Worm (Caenorhabditis elegans) whole organism, L1 larva: ENCODE measurements around the gene C06A8.8.

Experiments used
- C04F5.9 ChIP-seq: sonication (generic microtip); optimal IDR thresholded peaks from 2 replicates; lab custom pipeline; 2016; ENCODE audit warnings: missing genetic modification characterization, missing compliant biosample characterization
- C16A3.4 ChIP-seq: fragments of 150-350 bp; optimal IDR thresholded peaks from 2 replicates; lab custom pipeline; 2014; ENCODE audit warnings: missing biosample characterization, missing genetic modification characterization
- F16B12.6 ChIP-seq: fragments of 150-350 bp; optimal IDR thresholded peaks from 2 replicates; lab custom pipeline; 2014; ENCODE audit warnings: missing biosample characterization, missing genetic modification characterization
- Y116A8C.19 ChIP-seq: sonication (generic microtip); optimal IDR thresholded peaks from 2 replicates; lab custom pipeline; 2016; ENCODE audit warnings: missing compliant biosample characterization, missing genetic modification characterization, borderline replicate concordance
- alr-1 ChIP-seq: fragments of 200-800 bp; sonication (Bioruptor generic); optimal IDR thresholded peaks from 2 replicates; lab custom pipeline; 2018; ENCODE audit warnings: borderline replicate concordance, mild to moderate bottlenecking, missing genetic modification characterization, missing compliant biosample characterization
- aly-2 ChIP-seq: fragments of 150-350 bp; optimal IDR thresholded peaks from 2 replicates; lab custom pipeline; 2014; ENCODE audit warnings: missing biosample characterization, missing genetic modification characterization
- ceh-63 ChIP-seq: fragments of 200-800 bp; sonication (Bioruptor generic); optimal IDR thresholded peaks from 2 replicates; lab custom pipeline; 2018; ENCODE audit warnings: mild to moderate bottlenecking, missing genetic modification characterization, missing compliant biosample characterization
- ceh-8 ChIP-seq: fragments of 200-800 bp; sonication (Bioruptor generic); optimal IDR thresholded peaks from 2 replicates; lab custom pipeline; 2018; ENCODE audit warnings: mild to moderate bottlenecking, missing genetic modification characterization, moderate library complexity, missing compliant biosample characterization
- ceh-82 ChIP-seq, 3 experiments: fragments of 150-350 bp in 1 of 3; sonication (generic microtip) in 2 of 3; optimal IDR thresholded peaks; 2 replicates each; lab custom pipeline; 2014 to 2017; ENCODE audit warnings: missing biosample characterization in 3 of 3, missing genetic modification characterization in 3 of 3
- ceh-88 ChIP-seq: fragments of 200-800 bp; sonication (Bioruptor generic); IDR thresholded peaks from 2 replicates; pipeline ENCODE4 v1.3.6; 2022; ENCODE audit warnings: missing genetic modification characterization, missing compliant biosample characterization
- ces-1 ChIP-seq: fragments of 150-350 bp; optimal IDR thresholded peaks from 2 replicates; lab custom pipeline; 2014; ENCODE audit warnings: missing biosample characterization, missing genetic modification reagents, missing genetic modification characterization
- dpl-1 ChIP-seq, 3 experiments: fragments of 150-350 bp in 2 of 3; sonication (generic microtip) in 1 of 3; optimal IDR thresholded peaks; 2 replicates each; lab custom pipeline; 2014 to 2017; ENCODE audit warnings: missing biosample characterization in 3 of 3, missing genetic modification characterization in 3 of 3, missing genetic modification reagents in 3 of 3
- dsc-1 ChIP-seq: sonication (generic microtip); optimal IDR thresholded peaks from 2 replicates; lab custom pipeline; 2016; ENCODE audit warnings: mild to moderate bottlenecking, missing genetic modification characterization, missing compliant biosample characterization
- efl-3 ChIP-seq: fragments of 200-800 bp; sonication (Bioruptor generic); optimal IDR thresholded peaks from 2 replicates; lab custom pipeline; 2018; ENCODE audit warnings: mild to moderate bottlenecking, missing genetic modification characterization, missing compliant biosample characterization
- egl-27 ChIP-seq, 2 experiments: fragments of 150-350 bp in 1 of 2; sonication (generic microtip); optimal IDR thresholded peaks; 3 replicates each; lab custom pipeline; 2017 to 2018; ENCODE audit warnings: missing biosample characterization in 2 of 2, missing genetic modification characterization in 2 of 2, missing genetic modification reagents in 2 of 2
- elt-2 ChIP-seq: sonication (generic microtip); optimal IDR thresholded peaks from 2 replicates; lab custom pipeline; 2016; ENCODE audit warnings: missing genetic modification characterization, mild to moderate bottlenecking, inconsistent platforms, missing compliant biosample characterization, missing genetic modification reagents
- fkh-10 ChIP-seq: sonication (generic microtip); optimal IDR thresholded peaks from 2 replicates; lab custom pipeline; 2017; ENCODE audit warnings: missing biosample characterization, missing genetic modification reagents, missing genetic modification characterization
- fkh-4 ChIP-seq: sonication (generic microtip); optimal IDR thresholded peaks from 2 replicates; lab custom pipeline; 2016; ENCODE audit warnings: missing compliant biosample characterization, missing genetic modification characterization, borderline replicate concordance
- fkh-8 ChIP-seq: sonication (generic microtip); optimal IDR thresholded peaks from 2 replicates; lab custom pipeline; 2016; ENCODE audit warnings: mild to moderate bottlenecking, missing genetic modification characterization, missing compliant biosample characterization
- hlh-17 ChIP-seq: fragments of 200-800 bp; sonication (Bioruptor generic); optimal IDR thresholded peaks from 2 replicates; lab custom pipeline; 2018; ENCODE audit warnings: missing genetic modification characterization, mild to moderate bottlenecking, missing compliant biosample characterization, moderate library complexity, borderline replicate concordance
- hlh-4 ChIP-seq: sonication (generic microtip); optimal IDR thresholded peaks from 2 replicates; lab custom pipeline; 2016; ENCODE audit warnings: mild to moderate bottlenecking, missing genetic modification characterization, missing compliant biosample characterization
- hpl-2 ChIP-seq: fragments of 150-350 bp; optimal IDR thresholded peaks from 2 replicates; lab custom pipeline; 2014; ENCODE audit warnings: missing biosample characterization, missing genetic modification reagents, missing genetic modification characterization
- jun-1 ChIP-seq: fragments of 150-350 bp; optimal IDR thresholded peaks from 2 replicates; lab custom pipeline; 2014; ENCODE audit warnings: missing biosample characterization, missing genetic modification reagents, missing genetic modification characterization
- lin-15B ChIP-seq: fragments of 150-350 bp; sonication (generic microtip); optimal IDR thresholded peaks from 3 replicates; lab custom pipeline; 2014; ENCODE audit warnings: missing biosample characterization, missing genetic modification characterization
- lin-35 ChIP-seq, 2 experiments: fragments of 150-350 bp; optimal IDR thresholded peaks; 2 replicates each; lab custom pipeline; 2014; ENCODE audit warnings: missing biosample characterization in 2 of 2, missing genetic modification characterization in 2 of 2, missing genetic modification reagents in 2 of 2
- lir-3 ChIP-seq: sonication (generic microtip); optimal IDR thresholded peaks from 2 replicates; lab custom pipeline; 2016; ENCODE audit warnings: mild to moderate bottlenecking, missing genetic modification characterization, moderate library complexity, missing compliant biosample characterization; ENCODE audit not compliant: poor library complexity
- lsy-2 ChIP-seq, 2 experiments: fragments of 150-350 bp; optimal IDR thresholded peaks; 2 replicates each; lab custom pipeline; 2014; ENCODE audit warnings: missing biosample characterization in 2 of 2, missing genetic modification characterization in 2 of 2
- mab-9 ChIP-seq: fragments of 200-800 bp; sonication (Bioruptor generic); IDR thresholded peaks from 2 replicates; pipeline ENCODE4 v1.3.6; 2022; ENCODE audit warnings: missing genetic modification reagents, missing genetic modification characterization, missing compliant biosample characterization
- mdl-1 ChIP-seq, 2 experiments: fragments of 150-350 bp; optimal IDR thresholded peaks; 2 replicates each; lab custom pipeline; 2014 to 2017; ENCODE audit warnings: missing biosample characterization in 2 of 2, missing genetic modification characterization in 2 of 2, inconsistent platforms in 1 of 2
- mef-2 ChIP-seq: fragments of 150-350 bp; optimal IDR thresholded peaks from 2 replicates; lab custom pipeline; 2014; ENCODE audit warnings: missing biosample characterization, missing genetic modification characterization
- nhr-11 ChIP-seq: fragments of 150-350 bp; optimal IDR thresholded peaks from 2 replicates; lab custom pipeline; 2014; ENCODE audit warnings: missing biosample characterization, missing genetic modification characterization
- nhr-19 ChIP-seq: fragments of 200-800 bp; sonication (Bioruptor generic); conservative IDR thresholded peaks from 2 replicates; pipeline ENCODE4 v1.3.6; 2022; ENCODE audit warnings: missing genetic modification characterization, missing compliant biosample characterization
- nhr-20 ChIP-seq: sonication (generic microtip); optimal IDR thresholded peaks from 2 replicates; lab custom pipeline; 2016; ENCODE audit warnings: mild to moderate bottlenecking, missing genetic modification characterization, missing compliant biosample characterization
- nhr-71 ChIP-seq: sonication (generic microtip); optimal IDR thresholded peaks from 2 replicates; lab custom pipeline; 2016; ENCODE audit warnings: mild to moderate bottlenecking, missing genetic modification characterization, moderate library complexity, missing compliant biosample characterization
- nhr-84 ChIP-seq: sonication (generic microtip); optimal IDR thresholded peaks from 2 replicates; lab custom pipeline; 2017; ENCODE audit warnings: missing biosample characterization, missing genetic modification characterization
- nhr-85 ChIP-seq: sonication (generic microtip); peaks from one replicate; lab custom pipeline; 2016; ENCODE audit warnings: missing genetic modification characterization, inconsistent platforms, missing compliant biosample characterization
- nhr-90 ChIP-seq: sonication (generic microtip); optimal IDR thresholded peaks from 2 replicates; lab custom pipeline; 2016; ENCODE audit warnings: mild to moderate bottlenecking, missing genetic modification characterization, missing compliant biosample characterization; ENCODE audit not compliant: poor library complexity
- pag-3 ChIP-seq: sonication (generic microtip); optimal IDR thresholded peaks from 2 replicates; lab custom pipeline; 2017; ENCODE audit warnings: missing genetic modification characterization, mild to moderate bottlenecking, missing compliant biosample characterization, antibody characterized with exemption, borderline replicate concordance; ENCODE audit not compliant: insufficient read depth
- rnt-1 ChIP-seq: sonication (generic microtip); optimal IDR thresholded peaks from 2 replicates; lab custom pipeline; 2016; ENCODE audit warnings: mild to moderate bottlenecking, missing genetic modification characterization, moderate library complexity, missing compliant biosample characterization
- skn-1 ChIP-seq: fragments of 150-350 bp; optimal IDR thresholded peaks from 2 replicates; lab custom pipeline; 2014; ENCODE audit warnings: missing biosample characterization, missing genetic modification characterization
- snu-23 ChIP-seq: sonication (generic microtip); optimal IDR thresholded peaks from 2 replicates; lab custom pipeline; 2016; ENCODE audit warnings: missing genetic modification characterization, missing compliant biosample characterization
- sox-4 ChIP-seq: sonication (generic microtip); optimal IDR thresholded peaks from 2 replicates; lab custom pipeline; 2016; ENCODE audit warnings: missing genetic modification characterization, missing compliant biosample characterization
- sptf-1 ChIP-seq: fragments of 150-350 bp; optimal IDR thresholded peaks from 2 replicates; lab custom pipeline; 2014; ENCODE audit warnings: missing biosample characterization, missing genetic modification characterization
- tlp-1 ChIP-seq: fragments of 150-350 bp; optimal IDR thresholded peaks from 2 replicates; lab custom pipeline; 2014; ENCODE audit warnings: missing biosample characterization, missing genetic modification characterization
- unc-62 ChIP-seq: fragments of 150-350 bp; optimal IDR thresholded peaks from 2 replicates; lab custom pipeline; 2014; ENCODE audit warnings: missing biosample characterization, missing genetic modification reagents, missing genetic modification characterization
- unc-86 ChIP-seq: sonication (generic microtip); optimal IDR thresholded peaks from 2 replicates; lab custom pipeline; 2016; ENCODE audit warnings: missing genetic modification characterization, missing compliant biosample characterization
- unc-98 ChIP-seq: fragments of 200-800 bp; sonication (Bioruptor generic); IDR thresholded peaks from 2 replicates; pipeline ENCODE4 v1.3.6; 2022; ENCODE audit warnings: missing genetic modification characterization, missing compliant biosample characterization
- xbp-1 ChIP-seq: sonication (generic microtip); optimal IDR thresholded peaks from 2 replicates; lab custom pipeline; 2016; ENCODE audit warnings: missing genetic modification characterization, missing compliant biosample characterization
- zag-1 ChIP-seq: fragments of 150-350 bp; optimal IDR thresholded peaks from 2 replicates; lab custom pipeline; 2014; ENCODE audit warnings: missing biosample characterization, missing genetic modification characterization
- zip-4 ChIP-seq: fragments of 200-800 bp; sonication (Bioruptor generic); optimal IDR thresholded peaks from 2 replicates; lab custom pipeline; 2018; ENCODE audit warnings: mild to moderate bottlenecking, missing genetic modification characterization, moderate library complexity, missing compliant biosample characterization

Gene C06A8.8

ce11 chrII:7758397-7759135, 13.3 kb downstream of the C06A8.8 start, which contains the start of gene B0228.7 (continued):
- TF ChIP-seq mab-9 (GFP tag; lab: Robert Waterston, UW) (no peak), hpl-2 (GFP tag; lab: Kevin White, UChicago) (no peak), dsc-1 (tag; lab: Kevin White, UChicago) (no peak), skn-1 (no peak), C04F5.9 (tag; lab: Kevin White, UChicago) (no peak), ceh-8 (peak; percentile 14), egl-27 (tag; optimal IDR thresholded peaks at IDR 0.05; lab: Kevin White, UChicago) (no peak), alr-1 (tag; lab: Kevin White, UChicago) (no peak), Y116A8C.19 (tag; lab: Kevin White, UChicago) (no peak), ceh-88 (GFP tag; lab: Robert Waterston, UW) (no peak), lir-3 (no peak), nhr-71 (tag; lab: Kevin White, UChicago) (peak; percentile 28), lin-15B (no peak), mdl-1 (tag; optimal IDR thresholded peaks at IDR 0.05; lab: Kevin White, UChicago) (no peak), snu-23 (peak; percentile 11), nhr-85 (tag; lab: Kevin White, UChicago) (no peak), hlh-17 (GFP tag; lab: Kevin White, UChicago) (no peak), elt-2 (peak; percentile 40), tlp-1 (tag; lab: Kevin White, UChicago) (no peak), fkh-4 (no peak), fkh-8 (peak; percentile 24), efl-3 (no peak), lsy-2 (tag; optimal IDR thresholded peaks at IDR 0.05; lab: Kevin White, UChicago) (peak in 1 of 2 experiments; percentile 65), xbp-1 (tag; lab: Kevin White, UChicago) (peak; percentile 9), dpl-1 (GFP tag; optimal IDR thresholded peaks at IDR 0.05; lab: Kevin White, UChicago) (peak in 1 of 3 experiments; percentile 18), sptf-1 (tag; lab: Kevin White, UChicago) (no peak), unc-62 (no peak), nhr-20 (tag; lab: Kevin White, UChicago) (no peak), ceh-82 (tag; optimal IDR thresholded peaks at IDR 0.05; lab: Kevin White, UChicago) (no peak), mef-2 (tag; lab: Kevin White, UChicago) (no peak), jun-1 (no peak), F16B12.6 (no peak), nhr-84 (tag; lab: Kevin White, UChicago) (no peak), sox-4 (tag; lab: Kevin White, UChicago) (no peak), nhr-19 (no peak), zip-4 (GFP tag; lab: Kevin White, UChicago) (no peak), ceh-63 (GFP tag; lab: Kevin White, UChicago) (no peak), zag-1 (tag; lab: Kevin White, UChicago) (no peak), pag-3 (tag; lab: Kevin White, UChicago) (no peak), nhr-90 (tag; lab: Kevin White, UChicago) (no peak), rnt-1 (peak; percentile 32), C16A3.4 (tag; lab: Kevin White, UChicago) (peak; percentile 16), unc-86 (tag; lab: Kevin White, UChicago) (peak; percentile 25), fkh-10 (GFP tag; lab: Kevin White, UChicago) (no peak), ces-1 (GFP tag; lab: Kevin White, UChicago) (no peak), hlh-4 (tag; lab: Kevin White, UChicago) (no peak), nhr-11 (tag; lab: Kevin White, UChicago) (no peak), unc-98 (GFP tag; lab: Robert Waterston, UW) (no peak), lin-35 (GFP tag; optimal IDR thresholded peaks at IDR 0.05; lab: Kevin White, UChicago) (peak in 1 of 2 experiments; percentile 9), aly-2 (tag; lab: Kevin White, UChicago) (no peak)
